Worm (Caenorhabditis elegans) whole organism, L3 larva: ENCODE data around the gene T19H5.7.

ENCODE experiments used
- ama-1 ChIP-seq: fragments of 150-350 bp; optimal IDR thresholded peaks from 2 replicates; lab custom pipeline; 2018
- ceh-28 ChIP-seq: fragments of 150-350 bp; optimal IDR thresholded peaks from 2 replicates; lab custom pipeline; 2014; ENCODE audit warnings: missing biosample characterization, missing genetic modification reagents, missing genetic modification characterization
- ceh-82 ChIP-seq: fragments of 150-350 bp; optimal IDR thresholded peaks from 2 replicates; lab custom pipeline; 2014; ENCODE audit warnings: missing biosample characterization, missing genetic modification characterization
- fos-1 ChIP-seq: fragments of 150-350 bp; optimal IDR thresholded peaks from 2 replicates; lab custom pipeline; 2014; ENCODE audit warnings: missing biosample characterization, missing genetic modification characterization
- nfya-1 ChIP-seq: sonication (generic microtip); optimal IDR thresholded peaks from 2 replicates; lab custom pipeline; 2017; ENCODE audit warnings: missing genetic modification characterization, mild to moderate bottlenecking, missing compliant biosample characterization, antibody characterized with exemption, moderate library complexity; ENCODE audit not compliant: insufficient read depth
- sea-2 ChIP-seq: fragments of 150-350 bp; sonication (generic microtip); optimal IDR thresholded peaks from 4 replicates; lab custom pipeline; 2014; ENCODE audit warnings: missing biosample characterization, missing genetic modification reagents, missing genetic modification characterization
- skn-1 ChIP-seq: fragments of 150-350 bp; optimal IDR thresholded peaks from 2 replicates; lab custom pipeline; 2014; ENCODE audit warnings: missing biosample characterization, missing genetic modification characterization

- TF ChIP-seq ama-1, result no peak
- TF ChIP-seq ceh-82 (tag; lab: Kevin White, UChicago), result no peak
- no peak for TF ChIP-seq skn-1 (tag; lab: Kevin White, UChicago)
- no peak for TF ChIP-seq ceh-28
- no peak for TF ChIP-seq sea-2 (GFP tag; lab: Kevin White, UChicago)
- TF ChIP-seq fos-1, result no peak
- peak; percentile 27 for TF ChIP-seq nfya-1 (tag; lab: Kevin White, UChicago)
Measured at ce11 chrII:9497309-9497708, 17.4 kb upstream of the T19H5.7 start.
